Worm (Caenorhabditis elegans): Measurements from ENCODE around the gene C55C3.7.

ce11 chrIV:5666115-5667028, 16.1 kb downstream of the C55C3.7 start:
- TF ChIP-seq fos-1 (tag; optimal IDR thresholded peaks at IDR 0.05) (peak; percentile 56), egl-27 (tag; optimal IDR thresholded peaks at IDR 0.05) (no peak), lsy-2 (tag; optimal IDR thresholded peaks at IDR 0.05) (no peak), elt-1 (tag; optimal IDR thresholded peaks at IDR 0.05) (no peak), mdl-1 (tag; optimal IDR thresholded peaks at IDR 0.05) (no peak), nhr-77 (tag; optimal IDR thresholded peaks at IDR 0.05) (no peak), zag-1 (tag; optimal IDR thresholded peaks at IDR 0.05) (no peak), ceh-16 (tag; optimal IDR thresholded peaks at IDR 0.05) (no peak), snpc-4 (tag; optimal IDR thresholded peaks at IDR 0.05) (no peak), F13H6.1 (tag; optimal IDR thresholded peaks at IDR 0.05) (no peak)

Measured in whole organism, L2 larva.